Fruit fly (Drosophila melanogaster) whole organism, embryonic: ENCODE measurements around the gene CG7011.

Experiments
- Awh ChIP-seq: fragments of 200-800 bp; sonication (Bioruptor generic); IDR thresholded peaks from 2 replicates; pipeline ENCODE4, ENCODE4 v1.3.6; 2022; ENCODE audit warnings: missing biosample characterization, missing genetic modification characterization
- CG10321 ChIP-seq: fragments of 200-800 bp; sonication (Bioruptor generic); IDR thresholded peaks from 2 replicates; pipeline ENCODE4 v1.3.6; 2022; ENCODE audit warnings: missing biosample characterization, missing genetic modification characterization
- CG10366 ChIP-seq: fragments of 200-800 bp; sonication (Bioruptor generic); IDR thresholded peaks from 2 replicates; pipeline ENCODE4 v1.3.6; 2022; ENCODE audit warnings: missing biosample characterization, missing genetic modification characterization
- CG15269 ChIP-seq: fragments of 200-800 bp; sonication (Bioruptor generic); optimal IDR thresholded peaks from 2 replicates; lab custom pipeline; 2018; ENCODE audit warnings: missing biosample characterization, mild to moderate bottlenecking, missing genetic modification characterization, moderate library complexity
- CG17568 ChIP-seq: fragments of 200-800 bp; sonication (Bioruptor generic); optimal IDR thresholded peaks from 2 replicates; lab custom pipeline; 2018; ENCODE audit warnings: missing biosample characterization, mild to moderate bottlenecking, missing genetic modification characterization, moderate library complexity
- CG18262 ChIP-seq: fragments of 200-800 bp; optimal IDR thresholded peaks from 3 replicates; lab custom pipeline; 2019; ENCODE audit warnings: missing biosample characterization, mild to moderate bottlenecking, missing genetic modification characterization, moderate library complexity
- CG18599 ChIP-seq: fragments of 200-800 bp; sonication (Bioruptor generic); optimal IDR thresholded peaks from 3 replicates; lab custom pipeline; 2017; ENCODE audit warnings: missing biosample characterization, missing genetic modification characterization, mild to moderate bottlenecking, moderate library complexity, missing genetic modification reagents
- CG31224 ChIP-seq: fragments of 200-800 bp; sonication (Bioruptor generic); IDR thresholded peaks from 2 replicates; pipeline ENCODE4 v1.3.6; 2022; ENCODE audit warnings: missing biosample characterization, missing genetic modification characterization
- CG31441 ChIP-seq: fragments of 200-800 bp; sonication (Bioruptor generic); IDR thresholded peaks from 2 replicates; pipeline ENCODE4 v1.3.6; 2022; ENCODE audit warnings: missing biosample characterization, missing genetic modification characterization
- CG34224 ChIP-seq: fragments of 200-800 bp; sonication (Bioruptor generic); IDR thresholded peaks from 3 replicates; pipeline ENCODE4 v1.3.6; 2022; ENCODE audit warnings: missing biosample characterization, missing genetic modification characterization; ENCODE audit not compliant: partially characterized antibody
- CG3995 ChIP-seq: fragments of 200-800 bp; sonication (Bioruptor generic); optimal IDR thresholded peaks from 3 replicates; lab custom pipeline; 2016; ENCODE audit warnings: missing biosample characterization, missing genetic modification characterization
- CG4360 ChIP-seq: fragments of 200-800 bp; sonication (Bioruptor generic); IDR thresholded peaks from 2 replicates; pipeline ENCODE4 v1.3.6; 2022; ENCODE audit warnings: missing biosample characterization, missing genetic modification characterization
- CG4617 ChIP-seq: fragments of 200-800 bp; sonication (Bioruptor generic); optimal IDR thresholded peaks from 3 replicates; lab custom pipeline; 2016; ENCODE audit warnings: missing biosample characterization, missing genetic modification characterization, borderline replicate concordance
- CG5180 ChIP-seq: fragments of 200-800 bp; sonication (Bioruptor generic); optimal IDR thresholded peaks from 3 replicates; lab custom pipeline; 2017; ENCODE audit warnings: missing biosample characterization, missing genetic modification characterization, mild to moderate bottlenecking, moderate library complexity, missing genetic modification reagents
- CG6254 ChIP-seq: fragments of 200-800 bp; sonication (Bioruptor generic); optimal IDR thresholded peaks from 3 replicates; lab custom pipeline; 2017; ENCODE audit warnings: mild to moderate bottlenecking, missing biosample characterization, missing genetic modification reagents, missing genetic modification characterization
- CG6791 ChIP-seq: fragments of 200-800 bp; sonication (Bioruptor generic); IDR thresholded peaks from 3 replicates; pipeline ENCODE4 v1.3.6; 2022; ENCODE audit warnings: missing biosample characterization, missing genetic modification characterization; ENCODE audit not compliant: partially characterized antibody
- CG8281 ChIP-seq: fragments of 200-800 bp; sonication (Bioruptor generic); optimal IDR thresholded peaks from 2 replicates; lab custom pipeline; 2018; ENCODE audit warnings: missing biosample characterization, mild to moderate bottlenecking, missing genetic modification characterization, moderate library complexity
- CG9797 ChIP-seq: fragments of 200-800 bp; sonication (Bioruptor generic); optimal IDR thresholded peaks from 3 replicates; lab custom pipeline; 2018; ENCODE audit warnings: missing biosample characterization, mild to moderate bottlenecking, missing genetic modification characterization
- D19B ChIP-seq: fragments of 200-800 bp; sonication (Bioruptor generic); optimal IDR thresholded peaks from 2 replicates; lab custom pipeline; 2017; ENCODE audit warnings: missing biosample characterization, mild to moderate bottlenecking, missing genetic modification characterization
- Doc2 ChIP-seq: fragments of 200-800 bp; sonication (Bioruptor generic); IDR thresholded peaks from 2 replicates; pipeline ENCODE4 v1.3.6; 2022; ENCODE audit warnings: missing biosample characterization, missing genetic modification characterization
- Doc3 ChIP-seq: fragments of 200-800 bp; sonication (Bioruptor generic); IDR thresholded peaks from 3 replicates; pipeline ENCODE4 v1.3.6; 2022; ENCODE audit warnings: missing biosample characterization, missing genetic modification characterization; ENCODE audit not compliant: partially characterized antibody
- Ets65A ChIP-seq: fragments of 200-800 bp; sonication (Bioruptor generic); peaks from one replicate; lab custom pipeline; 2016; ENCODE audit warnings: missing biosample characterization, missing genetic modification characterization
- HLH4C ChIP-seq: fragments of 200-800 bp; sonication (Bioruptor generic); IDR thresholded peaks from 3 replicates; pipeline ENCODE4 v1.3.6; 2022; ENCODE audit warnings: missing biosample characterization, missing genetic modification characterization; ENCODE audit not compliant: partially characterized antibody
- Med ChIP-seq: fragments of 200-800 bp; sonication (Bioruptor generic); peaks from one replicate; lab custom pipeline; 2016; ENCODE audit warnings: missing biosample characterization, missing genetic modification characterization, mild to moderate bottlenecking, inconsistent platforms, moderate library complexity
- Opbp ChIP-seq: fragments of 200-800 bp; sonication (Bioruptor generic); IDR thresholded peaks from 3 replicates; pipeline ENCODE4 v1.3.6; 2022; ENCODE audit warnings: missing biosample characterization, missing genetic modification characterization; ENCODE audit not compliant: partially characterized antibody
- Pdp1 ChIP-seq, 2 experiments: fragments of 200-800 bp; sonication (Bioruptor generic); optimal IDR thresholded peaks; 3 replicates each; lab custom pipeline; 2016; ENCODE audit warnings: missing biosample characterization in 2 of 2, missing genetic modification characterization in 2 of 2, mild to moderate bottlenecking in 1 of 2, moderate library complexity in 1 of 2
- Vsx1 ChIP-seq: fragments of 200-800 bp; sonication (Bioruptor generic); optimal IDR thresholded peaks from 2 replicates; lab custom pipeline; 2017; ENCODE audit warnings: missing biosample characterization, mild to moderate bottlenecking, missing genetic modification characterization, missing genetic modification reagents
- YL-1 ChIP-seq: fragments of 200-800 bp; sonication (Bioruptor generic); optimal IDR thresholded peaks from 3 replicates; lab custom pipeline; 2017; ENCODE audit warnings: missing biosample characterization, mild to moderate bottlenecking, missing genetic modification characterization
- br ChIP-seq: fragments of >200 bp; optimal IDR thresholded peaks from 2 replicates; lab custom pipeline; 2017
- bsh ChIP-seq, 2 experiments: fragments of 200-800 bp; sonication (Bioruptor generic); optimal IDR thresholded peaks; 2 replicates each; lab custom pipeline; 2017 to 2018; ENCODE audit warnings: mild to moderate bottlenecking in 2 of 2, missing biosample characterization in 2 of 2, missing genetic modification characterization in 2 of 2, moderate library complexity in 1 of 2
- btn ChIP-seq: fragments of 200-800 bp; sonication (Bioruptor generic); optimal IDR thresholded peaks from 2 replicates; lab custom pipeline; 2016; ENCODE audit warnings: missing biosample characterization, missing genetic modification characterization
- cato ChIP-seq: fragments of 200-800 bp; sonication (Bioruptor generic); optimal IDR thresholded peaks from 2 replicates; lab custom pipeline; 2016; ENCODE audit warnings: missing biosample characterization, missing genetic modification characterization, borderline replicate concordance
- ems ChIP-seq: fragments of 200-800 bp; sonication (Bioruptor generic); optimal IDR thresholded peaks from 3 replicates; lab custom pipeline; 2016; ENCODE audit warnings: missing biosample characterization, missing genetic modification characterization
- fd64A ChIP-seq: fragments of 200-800 bp; sonication (Bioruptor generic); optimal IDR thresholded peaks from 3 replicates; lab custom pipeline; 2018; ENCODE audit warnings: missing biosample characterization, mild to moderate bottlenecking, missing genetic modification characterization
- gem ChIP-seq: fragments of 200-800 bp; sonication (Bioruptor generic); optimal IDR thresholded peaks from 2 replicates; lab custom pipeline; 2019; ENCODE audit warnings: missing biosample characterization, mild to moderate bottlenecking, missing genetic modification characterization, moderate library complexity
- kah ChIP-seq: fragments of 200-800 bp; sonication (Bioruptor generic); optimal IDR thresholded peaks from 2 replicates; lab custom pipeline; 2018; ENCODE audit warnings: missing biosample characterization, mild to moderate bottlenecking, missing genetic modification characterization
- nom ChIP-seq: fragments of 200-800 bp; sonication (Bioruptor generic); optimal IDR thresholded peaks from 2 replicates; lab custom pipeline; 2017; ENCODE audit warnings: missing biosample characterization, missing genetic modification characterization, mild to moderate bottlenecking, moderate library complexity, missing genetic modification reagents
- org-1 ChIP-seq: fragments of 200-800 bp; sonication (Bioruptor generic); optimal IDR thresholded peaks from 2 replicates; lab custom pipeline; 2017; ENCODE audit warnings: missing biosample characterization, missing genetic modification characterization
- otp ChIP-seq: fragments of 200-800 bp; sonication (Bioruptor generic); IDR thresholded peaks from 3 replicates; pipeline ENCODE4, ENCODE4 v1.3.6; 2022; ENCODE audit warnings: missing biosample characterization, missing genetic modification characterization
- trem ChIP-seq: fragments of 200-800 bp; optimal IDR thresholded peaks from 3 replicates; lab custom pipeline; 2019; ENCODE audit warnings: missing biosample characterization, mild to moderate bottlenecking, missing genetic modification characterization, moderate library complexity
- zen2 ChIP-seq: fragments of 200-800 bp; sonication (Bioruptor generic); IDR thresholded peaks from 3 replicates; pipeline ENCODE4 v1.3.6; 2022; ENCODE audit warnings: missing biosample characterization, missing genetic modification characterization; ENCODE audit not compliant: partially characterized antibody

Gene CG7011

dm6 chr3L:15163414-15163813 lies at the start of gene CG7011 (continued):
- 0 out of 3 replicates have a peak, but pooled peaks have one; percentile 40 for TF ChIP-seq Doc3 (GFP tag; lab: Robert Waterston, UW)
- peak; percentile 39; the same call in 1 of the 3 replicates for TF ChIP-seq zen2 (GFP tag; lab: Robert Waterston, UW)
- TF ChIP-seq Med (GFP tag; lab: Kevin White, UChicago) = peak; percentile 86
- peak; percentile 0 for TF ChIP-seq CG9797 (GFP tag; lab: Kevin White, UChicago)
- TF ChIP-seq gem = no peak
- TF ChIP-seq cato (GFP tag; lab: Kevin White, UChicago) = no peak
- TF ChIP-seq CG18599 (GFP tag; lab: Kevin White, UChicago) = no peak
- TF ChIP-seq CG17568 = no peak
- TF ChIP-seq CG3995 (GFP tag; lab: Kevin White, UChicago) = no peak
- TF ChIP-seq CG5180 = peak; percentile 88
- TF ChIP-seq D19B = no peak
- 0 out of 3 replicates have a peak, but pooled peaks have one; percentile 46 for TF ChIP-seq HLH4C (GFP tag; lab: Robert Waterston, UW)
- peak in 1 of 2 experiments; percentile 53 for TF ChIP-seq Pdp1 (GFP tag; optimal IDR thresholded peaks at IDR 0.05; lab: Kevin White, UChicago)
- TF ChIP-seq CG6791 (GFP tag; lab: Robert Waterston, UW) = peak; percentile 65
- TF ChIP-seq CG18262 = no peak
- no peak for TF ChIP-seq CG15269 (tag; lab: Kevin White, UChicago)
- no peak for TF ChIP-seq ems (GFP tag; lab: Kevin White, UChicago)
- peak; percentile 24 for TF ChIP-seq YL-1 (GFP tag; lab: Kevin White, UChicago)
- peak; percentile 52 for TF ChIP-seq trem (tag; lab: Kevin White, UChicago)
- TF ChIP-seq Doc2 (GFP tag; lab: Robert Waterston, UW) = no peak
- peak; percentile 30; the same call in 1 of the 3 replicates for TF ChIP-seq Opbp (GFP tag; lab: Robert Waterston, UW)
- TF ChIP-seq CG34224 = peak; percentile 35
- TF ChIP-seq fd64A (GFP tag; lab: Kevin White, UChicago) = no peak

dm6 chr3L:15211845-15212619 lies 48.6 kb upstream of the CG7011 start:
- TF ChIP-seq CG4617 (GFP tag; lab: Kevin White, UChicago) = no peak
- peak in 1 of 2 experiments; percentile 42 for TF ChIP-seq bsh (GFP tag; optimal IDR thresholded peaks at IDR 0.05; lab: Kevin White, UChicago)
- TF ChIP-seq btn (GFP tag; lab: Kevin White, UChicago) = no peak
- 0 out of 3 replicates have a peak, but pooled peaks have one; percentile 19 for TF ChIP-seq otp
- TF ChIP-seq Vsx1 = no peak
- TF ChIP-seq CG4360 = peak; percentile 89
- peak; percentile 9 for TF ChIP-seq gem
- TF ChIP-seq Ets65A (GFP tag; lab: Kevin White, UChicago) = peak; percentile 66
- TF ChIP-seq CG31224 (GFP tag; lab: Robert Waterston, UW) = no peak
- TF ChIP-seq CG8281 (tag; lab: Kevin White, UChicago) = no peak
- TF ChIP-seq br (lab: Kevin White, UChicago) = no peak
- TF ChIP-seq CG10321 = no peak
- no peak for TF ChIP-seq org-1 (GFP tag; lab: Kevin White, UChicago)
- TF ChIP-seq CG31441 (GFP tag; lab: Robert Waterston, UW) = no peak
- peak; percentile 72 for TF ChIP-seq nom (GFP tag; lab: Kevin White, UChicago)
- TF ChIP-seq CG6254 (GFP tag; lab: Kevin White, UChicago) = no peak
- no peak for TF ChIP-seq kah (GFP tag; lab: Kevin White, UChicago)
- TF ChIP-seq Awh (GFP tag; lab: Robert Waterston, UW) = 0 out of 2 replicates have a peak, but pooled peaks have one; percentile 2
- no peak for TF ChIP-seq CG10366
